Fruit fly (Drosophila melanogaster) whole organism, embryonic: Measurements from ENCODE around the gene Cpr67Fa1.

Source experiments
- C15 ChIP-seq: fragments of 200-800 bp; sonication (Bioruptor generic); IDR thresholded peaks from 3 replicates; pipeline ENCODE4 v1.3.6; 2022; ENCODE audit warnings: missing biosample characterization, missing genetic modification characterization
- CG10543 ChIP-seq: fragments of 200-800 bp; sonication (Bioruptor generic); optimal IDR thresholded peaks from 3 replicates; lab custom pipeline; 2017; ENCODE audit warnings: missing biosample characterization, mild to moderate bottlenecking, missing genetic modification characterization, moderate library complexity
- CG11504 ChIP-seq: fragments of 200-800 bp; sonication (Bioruptor generic); optimal IDR thresholded peaks from 3 replicates; lab custom pipeline; 2019; ENCODE audit warnings: missing biosample characterization, mild to moderate bottlenecking, missing genetic modification characterization, moderate library complexity
- CG18619 ChIP-seq: fragments of 200-800 bp; sonication (Bioruptor generic); optimal IDR thresholded peaks from 3 replicates; lab custom pipeline; 2017; ENCODE audit warnings: missing biosample characterization, mild to moderate bottlenecking, missing genetic modification characterization
- CG2678 ChIP-seq: fragments of 200-800 bp; sonication (Bioruptor generic); optimal IDR thresholded peaks from 3 replicates; lab custom pipeline; 2019; ENCODE audit warnings: missing biosample characterization, mild to moderate bottlenecking, missing genetic modification characterization, moderate library complexity
- CG3407 ChIP-seq: fragments of 200-800 bp; sonication (Bioruptor generic); optimal IDR thresholded peaks from 2 replicates; lab custom pipeline; 2018; ENCODE audit warnings: missing biosample characterization, mild to moderate bottlenecking, missing genetic modification characterization
- CG34224 ChIP-seq: fragments of 200-800 bp; sonication (Bioruptor generic); IDR thresholded peaks from 3 replicates; pipeline ENCODE4 v1.3.6; 2022; ENCODE audit warnings: missing biosample characterization, missing genetic modification characterization; ENCODE audit not compliant: partially characterized antibody
- CG42726 ChIP-seq: fragments of 200-800 bp; sonication (Bioruptor generic); IDR thresholded peaks from 2 replicates; pipeline ENCODE4 v1.3.6; 2022; ENCODE audit warnings: missing biosample characterization, missing genetic modification characterization; ENCODE audit not compliant: partially characterized antibody
- CG6683 ChIP-seq: fragments of 200-800 bp; sonication (Bioruptor generic); optimal IDR thresholded peaks from 2 replicates; lab custom pipeline; 2017; ENCODE audit warnings: missing biosample characterization, mild to moderate bottlenecking, missing genetic modification characterization, missing genetic modification reagents
- CG6791 ChIP-seq: fragments of 200-800 bp; sonication (Bioruptor generic); IDR thresholded peaks from 3 replicates; pipeline ENCODE4 v1.3.6; 2022; ENCODE audit warnings: missing biosample characterization, missing genetic modification characterization; ENCODE audit not compliant: partially characterized antibody
- CG7745 ChIP-seq: fragments of 200-800 bp; sonication (Bioruptor generic); optimal IDR thresholded peaks from 2 replicates; lab custom pipeline; 2018; ENCODE audit warnings: missing biosample characterization, mild to moderate bottlenecking, missing genetic modification characterization, moderate library complexity
- CG8944 ChIP-seq: fragments of 200-800 bp; sonication (Bioruptor generic); optimal IDR thresholded peaks from 3 replicates; lab custom pipeline; 2016; ENCODE audit warnings: missing biosample characterization, missing genetic modification characterization
- CG9727 ChIP-seq: fragments of 200-800 bp; sonication (Bioruptor generic); optimal IDR thresholded peaks from 3 replicates; lab custom pipeline; 2017; ENCODE audit warnings: missing biosample characterization, mild to moderate bottlenecking, missing genetic modification characterization
- CG9876 ChIP-seq: fragments of 200-800 bp; sonication (Bioruptor generic); optimal IDR thresholded peaks from 2 replicates; lab custom pipeline; 2016; ENCODE audit warnings: missing biosample characterization, missing genetic modification characterization
- Chrac-16 ChIP-seq: fragments of 200-800 bp; sonication (Bioruptor generic); optimal IDR thresholded peaks from 3 replicates; lab custom pipeline; 2016; ENCODE audit warnings: missing biosample characterization, missing genetic modification characterization
- Doc2 ChIP-seq: fragments of 200-800 bp; sonication (Bioruptor generic); IDR thresholded peaks from 2 replicates; pipeline ENCODE4 v1.3.6; 2022; ENCODE audit warnings: missing biosample characterization, missing genetic modification characterization
- Gug ChIP-seq: fragments of 200-800 bp; sonication (Bioruptor generic); IDR thresholded peaks from 4 replicates; pipeline ENCODE4 v1.3.6; 2022; ENCODE audit warnings: missing biosample characterization, missing genetic modification characterization
- HmgZ ChIP-seq: fragments of 200-800 bp; sonication (Bioruptor generic); optimal IDR thresholded peaks from 2 replicates; lab custom pipeline; 2018; ENCODE audit warnings: missing biosample characterization, mild to moderate bottlenecking, missing genetic modification characterization
- Hr39 ChIP-seq: fragments of >200 bp; optimal IDR thresholded peaks from 2 replicates; lab custom pipeline; 2017
- Kr ChIP-seq: fragments of 200-800 bp; sonication (Bioruptor generic); optimal IDR thresholded peaks from 2 replicates; lab custom pipeline; 2017; ENCODE audit warnings: missing biosample characterization, mild to moderate bottlenecking, missing genetic modification characterization
- MBD-R2 ChIP-seq: fragments of 200-800 bp; sonication (Bioruptor generic); IDR thresholded peaks from 2 replicates; pipeline ENCODE4 v1.3.6; 2022; ENCODE audit warnings: missing biosample characterization, missing genetic modification characterization
- Med ChIP-seq: fragments of 200-800 bp; sonication (Bioruptor generic); peaks from one replicate; lab custom pipeline; 2016; ENCODE audit warnings: missing biosample characterization, missing genetic modification characterization, mild to moderate bottlenecking, inconsistent platforms, moderate library complexity
- Meics ChIP-seq: fragments of 200-800 bp; sonication (Bioruptor generic); optimal IDR thresholded peaks from 2 replicates; lab custom pipeline; 2017; ENCODE audit warnings: missing biosample characterization, mild to moderate bottlenecking, missing genetic modification characterization
- NFAT ChIP-seq: fragments of 200-800 bp; sonication (Bioruptor generic); IDR thresholded peaks from 2 replicates; pipeline ENCODE4 v1.3.6; 2022; ENCODE audit warnings: missing biosample characterization, missing genetic modification characterization
- Ptx1 ChIP-seq: fragments of 200-800 bp; sonication (Bioruptor generic); IDR thresholded peaks from 2 replicates; pipeline ENCODE4 v1.3.6; 2022; ENCODE audit warnings: missing biosample characterization, missing genetic modification characterization
- Side ChIP-seq: fragments of 200-800 bp; sonication (Bioruptor generic); optimal IDR thresholded peaks from 2 replicates; lab custom pipeline; 2016; ENCODE audit warnings: missing biosample characterization, missing genetic modification characterization
- TFAM ChIP-seq: fragments of 200-800 bp; sonication (Bioruptor generic); optimal IDR thresholded peaks from 2 replicates; lab custom pipeline; 2017; ENCODE audit warnings: missing biosample characterization, missing genetic modification characterization, inconsistent platforms
- abd-A ChIP-seq: fragments of 200-800 bp; sonication (Bioruptor generic); optimal IDR thresholded peaks from 3 replicates; lab custom pipeline; 2019; ENCODE audit warnings: missing biosample characterization, mild to moderate bottlenecking, missing genetic modification characterization, moderate library complexity
- ato ChIP-seq: fragments of 200-800 bp; sonication (Bioruptor generic); IDR thresholded peaks from 2 replicates; pipeline ENCODE4 v1.3.6; 2022; ENCODE audit warnings: missing biosample characterization, missing genetic modification characterization; ENCODE audit not compliant: partially characterized antibody
- bcd ChIP-seq: fragments of 200-800 bp; sonication (Bioruptor generic); optimal IDR thresholded peaks from 2 replicates; lab custom pipeline; 2017; ENCODE audit warnings: missing biosample characterization, mild to moderate bottlenecking, missing genetic modification characterization
- crol ChIP-seq: fragments of 200-800 bp; sonication (Bioruptor generic); IDR thresholded peaks from 2 replicates; pipeline ENCODE4 v1.3.6; 2022; ENCODE audit warnings: missing biosample characterization, missing genetic modification characterization
- dysf ChIP-seq: fragments of 200-800 bp; sonication (Bioruptor generic); IDR thresholded peaks from 3 replicates; pipeline ENCODE4 v1.3.6; 2022; ENCODE audit warnings: missing biosample characterization, missing genetic modification characterization
- exex ChIP-seq: fragments of 200-800 bp; sonication (Bioruptor generic); optimal IDR thresholded peaks from 4 replicates; lab custom pipeline; 2018; ENCODE audit warnings: missing biosample characterization, mild to moderate bottlenecking, missing genetic modification characterization, moderate library complexity
- grau ChIP-seq: fragments of 200-800 bp; optimal IDR thresholded peaks from 3 replicates; lab custom pipeline; 2019; ENCODE audit warnings: missing biosample characterization, mild to moderate bottlenecking, missing genetic modification characterization, moderate library complexity
- h ChIP-seq: fragments of >200 bp; optimal IDR thresholded peaks from 2 replicates; lab custom pipeline; 2017
- hbn ChIP-seq: fragments of 200-800 bp; sonication (Bioruptor generic); IDR thresholded peaks from 2 replicates; pipeline ENCODE4 v1.3.6; 2022; ENCODE audit warnings: missing biosample characterization, missing genetic modification characterization; ENCODE audit not compliant: partially characterized antibody
- kah ChIP-seq: fragments of 200-800 bp; sonication (Bioruptor generic); optimal IDR thresholded peaks from 2 replicates; lab custom pipeline; 2018; ENCODE audit warnings: missing biosample characterization, mild to moderate bottlenecking, missing genetic modification characterization
- ken ChIP-seq: fragments of 200-800 bp; sonication (Bioruptor generic); IDR thresholded peaks from 3 replicates; pipeline ENCODE4 v1.3.6; 2022; ENCODE audit warnings: missing biosample characterization, missing genetic modification characterization
- mirr ChIP-seq: fragments of 200-800 bp; sonication (Bioruptor generic); optimal IDR thresholded peaks from 3 replicates; lab custom pipeline; 2018; ENCODE audit warnings: missing biosample characterization, mild to moderate bottlenecking, missing genetic modification characterization
- nmo ChIP-seq: fragments of 200-800 bp; sonication (Bioruptor generic); optimal IDR thresholded peaks from 2 replicates; lab custom pipeline; 2018; ENCODE audit warnings: missing biosample characterization, mild to moderate bottlenecking, missing genetic modification characterization, moderate library complexity
- oc ChIP-seq: fragments of 200-800 bp; sonication (Bioruptor generic); optimal IDR thresholded peaks from 2 replicates; lab custom pipeline; 2018; ENCODE audit warnings: missing biosample characterization, mild to moderate bottlenecking, missing genetic modification characterization, moderate library complexity
- pnt ChIP-seq: fragments of 200-800 bp; sonication (Bioruptor generic); optimal IDR thresholded peaks from 3 replicates; lab custom pipeline; 2016; ENCODE audit warnings: missing biosample characterization, missing genetic modification characterization
- scrt ChIP-seq: fragments of 200-800 bp; sonication (Bioruptor generic); optimal IDR thresholded peaks from 2 replicates; lab custom pipeline; 2018; ENCODE audit warnings: missing biosample characterization, mild to moderate bottlenecking, missing genetic modification characterization, moderate library complexity
- sens ChIP-seq: fragments of 200-800 bp; sonication (Bioruptor generic); peaks from one replicate; lab custom pipeline; 2016; ENCODE audit warnings: missing biosample characterization, missing genetic modification characterization
- slbo ChIP-seq: fragments of 200-800 bp; sonication (Bioruptor generic); IDR thresholded peaks from 2 replicates; pipeline ENCODE4 v1.3.6; 2022; ENCODE audit warnings: missing biosample characterization, missing genetic modification characterization
- sob ChIP-seq: fragments of 200-800 bp; sonication (Bioruptor generic); IDR thresholded peaks from 2 replicates; pipeline ENCODE4 v1.3.6; 2022; ENCODE audit warnings: missing biosample characterization, missing genetic modification characterization
- sqz ChIP-seq: fragments of 200-800 bp; sonication (Bioruptor generic); optimal IDR thresholded peaks from 3 replicates; lab custom pipeline; 2018; ENCODE audit warnings: missing biosample characterization, mild to moderate bottlenecking, missing genetic modification characterization
- stwl ChIP-seq: fragments of 200-800 bp; sonication (Bioruptor generic); optimal IDR thresholded peaks from 3 replicates; lab custom pipeline; 2018; ENCODE audit warnings: missing biosample characterization, mild to moderate bottlenecking, missing genetic modification characterization, moderate library complexity
- vfl ChIP-seq: fragments of 200-800 bp; sonication (Bioruptor generic); optimal IDR thresholded peaks from 2 replicates; lab custom pipeline; 2016; ENCODE audit warnings: missing biosample characterization, missing genetic modification characterization

The Cpr67Fa1 gene

DNA sequence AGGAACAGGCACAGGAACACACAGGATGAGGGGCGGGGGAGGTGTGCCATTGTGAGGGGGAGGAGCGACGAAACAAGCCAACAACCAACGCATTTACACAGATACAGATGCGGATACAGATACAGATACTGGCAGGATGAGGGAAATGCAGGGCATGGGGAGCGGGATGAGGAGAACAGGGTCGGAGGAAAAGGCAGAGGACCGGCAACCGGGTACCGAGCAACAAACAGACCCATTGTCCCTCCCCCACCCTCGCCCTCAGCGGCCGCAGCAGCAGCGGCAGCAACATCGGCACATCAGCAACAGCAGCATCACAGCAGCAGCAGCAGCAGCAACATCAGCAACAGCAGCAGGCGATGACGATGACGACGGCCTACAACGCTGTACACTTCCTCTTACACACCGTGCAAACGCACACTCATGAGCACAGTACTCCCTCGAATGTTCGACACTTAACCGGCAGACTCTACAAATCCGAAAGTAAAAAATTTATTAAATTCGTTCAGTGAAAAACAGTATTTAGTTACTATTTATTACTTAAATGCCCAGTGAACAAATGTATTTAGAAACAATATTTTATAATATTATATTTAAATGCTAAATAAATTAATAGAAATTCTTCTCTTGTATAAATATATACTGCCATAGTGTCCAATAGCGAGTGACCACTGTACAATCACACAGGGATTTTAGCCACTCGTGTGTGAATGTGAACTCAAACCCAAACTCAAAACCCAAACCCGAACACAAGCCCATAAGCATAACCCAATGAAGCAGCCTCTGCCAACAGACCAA is 34.2 kb upstream of the Cpr67Fa1 start (continued):
- peak; percentile 94 for TF ChIP-seq CG9727 (GFP tag; lab: Kevin White, UChicago)
- TF ChIP-seq scrt (GFP tag; lab: Kevin White, UChicago), result peak; percentile 79
- peak; percentile 95 for TF ChIP-seq CG2678 (tag; lab: Kevin White, UChicago)
- TF ChIP-seq crol (GFP tag; lab: Robert Waterston, UW), result peak; percentile 98
- no peak for TF ChIP-seq h (lab: Kevin White, UChicago)
- TF ChIP-seq sens, result peak; percentile 74
- TF ChIP-seq Hr39 (lab: Kevin White, UChicago), result no peak
- no peak for TF ChIP-seq CG34224 (GFP tag; lab: Robert Waterston, UW)
- no peak for TF ChIP-seq Side
- TF ChIP-seq MBD-R2 (GFP tag; lab: Robert Waterston, UW), result peak; percentile 50; the same call in 1 of the 2 replicates
- TF ChIP-seq HmgZ (tag; lab: Kevin White, UChicago), result peak; percentile 75
- TF ChIP-seq CG10543 (GFP tag; lab: Kevin White, UChicago), result peak; percentile 79
- TF ChIP-seq kah (GFP tag; lab: Kevin White, UChicago), result peak; percentile 74
- TF ChIP-seq Chrac-16, result peak; percentile 88
- TF ChIP-seq CG18619 (GFP tag; lab: Kevin White, UChicago), result peak; percentile 78
- TF ChIP-seq nmo (GFP tag; lab: Kevin White, UChicago), result peak; percentile 94
- no peak for TF ChIP-seq CG42726
- TF ChIP-seq Meics, result peak; percentile 88
- peak; percentile 86 for TF ChIP-seq ken
- peak; percentile 82 for TF ChIP-seq CG6683
- TF ChIP-seq dysf (GFP tag; lab: Robert Waterston, UW), result peak; percentile 89
- TF ChIP-seq slbo (GFP tag; lab: Robert Waterston, UW), result peak; percentile 86
- TF ChIP-seq ato (GFP tag; lab: Robert Waterston, UW), result 0 out of 2 replicates have a peak, but pooled peaks have one; percentile 21
- TF ChIP-seq oc, result peak; percentile 73
- TF ChIP-seq sqz (GFP tag; lab: Kevin White, UChicago), result peak; percentile 73
- no peak for TF ChIP-seq NFAT
- peak; percentile 45 for TF ChIP-seq exex
- TF ChIP-seq Med (GFP tag; lab: Kevin White, UChicago), result peak; percentile 59
- peak; percentile 90 for TF ChIP-seq CG11504 (tag; lab: Kevin White, UChicago)
- TF ChIP-seq Kr (GFP tag; lab: Kevin White, UChicago), result no peak
- no peak for TF ChIP-seq hbn (GFP tag; lab: Robert Waterston, UW)
- TF ChIP-seq CG8944, result no peak
- no peak; the same call in 2 of the 3 replicates for TF ChIP-seq CG6791 (GFP tag; lab: Robert Waterston, UW)
- peak; percentile 43 for TF ChIP-seq stwl (tag; lab: Kevin White, UChicago)
- peak; percentile 67 for TF ChIP-seq sob (GFP tag; lab: Robert Waterston, UW)
- TF ChIP-seq abd-A (tag; lab: Kevin White, UChicago), result peak; percentile 32
- TF ChIP-seq Gug, result peak; percentile 84
- no peak for TF ChIP-seq vfl (GFP tag; lab: Kevin White, UChicago)
- TF ChIP-seq Ptx1 (GFP tag; lab: Robert Waterston, UW), result peak; percentile 93
- TF ChIP-seq grau (tag; lab: Kevin White, UChicago), result peak; percentile 100
- TF ChIP-seq C15 (GFP tag; lab: Robert Waterston, UW), result peak; percentile 49; the same call in 1 of the 3 replicates
- TF ChIP-seq TFAM (GFP tag; lab: Kevin White, UChicago), result no peak
- TF ChIP-seq CG3407 (GFP tag; lab: Kevin White, UChicago), result peak; percentile 79
- peak; percentile 87 for TF ChIP-seq bcd (GFP tag; lab: Kevin White, UChicago)
- no peak for TF ChIP-seq mirr (GFP tag; lab: Kevin White, UChicago)
- no peak for TF ChIP-seq CG9876 (GFP tag; lab: Kevin White, UChicago)
- no peak for TF ChIP-seq pnt (GFP tag; lab: Kevin White, UChicago)
- no peak for TF ChIP-seq Doc2
- no peak for TF ChIP-seq CG7745 (tag; lab: Kevin White, UChicago)
